Fruit fly (Drosophila melanogaster) S2 (cell line): Measurements from ENCODE around the gene Ugt36A1.

Source experiments
- CG8478 ChIP-seq: fragments of >200 bp; optimal IDR thresholded peaks from 2 replicates; lab custom pipeline; 2018
- CTCF ChIP-seq, 2 experiments: fragments of >200 bp; optimal IDR thresholded peaks; 2 replicates each; lab custom pipeline; 2018

dm6 chr2L:3569892-3570291, 49.0 kb upstream of the Ugt36A1 start:
- no peak for TF ChIP-seq CG8478 (lab: Kevin White, UChicago)
- TF ChIP-seq CTCF (optimal IDR thresholded peaks at IDR 0.05; lab: Kevin White, UChicago) = no peak
